Fruit fly (Drosophila melanogaster): Measurements from ENCODE around the gene CG10864.

Gene CG10864

dm6 chr3R:18423352-18423751 lies 11.9 kb upstream of the CG10864 start:
- TF ChIP-seq noc (tag; optimal IDR thresholded peaks at IDR 0.05), result no peak

- TF ChIP-seq noc (tag; optimal IDR thresholded peaks at IDR 0.05), result no peak
Measured at dm6 chr3R:18422446-18422845, 11.0 kb upstream of the CG10864 start.

- TF ChIP-seq noc (tag; optimal IDR thresholded peaks at IDR 0.05), result peak; percentile 41
Measured at dm6 chr3R:18412279-18413214, 1.1 kb upstream of the CG10864 start, which contains the start of gene CG31122. Gene CG31122 (minus strand): TSS chr3R:18412874.

dm6 chr3R:18404713-18405112 lies 6.7 kb downstream of the CG10864 start, which contains the start of gene CG7685:
Gene CG7685 (plus strand): TSS chr3R:18404940.
- TF ChIP-seq noc (tag; optimal IDR thresholded peaks at IDR 0.05), result peak; percentile 77

- TF ChIP-seq noc (tag; optimal IDR thresholded peaks at IDR 0.05), result peak; percentile 96
Measured at dm6 chr3R:18402549-18403429, 8.6 kb downstream of the CG10864 start, which contains the start of the genes Wdr37 and koko. Gene Wdr37 (minus strand): TSS chr3R:18402716. Gene koko (plus strand): TSS chr3R:18403026.

dm6 chr3R:18399698-18400020 lies 11.8 kb downstream of the CG10864 start:
- TF ChIP-seq noc (tag; optimal IDR thresholded peaks at IDR 0.05), result no peak

- peak; percentile 47 for TF ChIP-seq noc (tag; optimal IDR thresholded peaks at IDR 0.05)
Measured at dm6 chr3R:18398954-18399697, 12.3 kb downstream of the CG10864 start, which contains the start of gene Vha100-2. Gene Vha100-2 (minus strand): TSS chr3R:18399169.

dm6 chr3R:18398460-18398901 lies 12.9 kb downstream of the CG10864 start:
- TF ChIP-seq noc (tag; optimal IDR thresholded peaks at IDR 0.05), result no peak

- TF ChIP-seq noc (tag; optimal IDR thresholded peaks at IDR 0.05), result no peak
Measured at dm6 chr3R:18397834-18398378, 13.5 kb downstream of the CG10864 start.

- peak; percentile 95 for TF ChIP-seq noc (tag; optimal IDR thresholded peaks at IDR 0.05)
Measured at dm6 chr3R:18396801-18397604, 14.4 kb downstream of the CG10864 start, which contains the start of gene Vti1b. Gene Vti1b (plus strand): TSS chr3R:18396995.

- no peak for TF ChIP-seq noc (tag; optimal IDR thresholded peaks at IDR 0.05)
Measured at dm6 chr3R:18395694-18396093, 15.7 kb downstream of the CG10864 start.

- TF ChIP-seq noc (tag; optimal IDR thresholded peaks at IDR 0.05), result no peak
Measured at dm6 chr3R:18394876-18395275, 16.6 kb downstream of the CG10864 start.

dm6 chr3R:18393436-18393835 lies 18.0 kb downstream of the CG10864 start:
- peak; percentile 55 for TF ChIP-seq noc (tag; optimal IDR thresholded peaks at IDR 0.05)

dm6 chr3R:18389790-18390189 lies 21.6 kb downstream of the CG10864 start, which contains the start of gene Vha100-4:
Gene Vha100-4 (minus strand): TSS chr3R:18389805.
- no peak for TF ChIP-seq noc (tag; optimal IDR thresholded peaks at IDR 0.05)

All from whole organism, larva.